Worm (Caenorhabditis elegans) whole organism, early embryonic: Measurements from ENCODE around the gene sec-5.

ENCODE experiments used
- F13C5.2 ChIP-seq: sonication (generic microtip); optimal IDR thresholded peaks from 2 replicates; lab custom pipeline; 2017; ENCODE audit warnings: mild to moderate bottlenecking, missing genetic modification characterization, inconsistent platforms, missing compliant biosample characterization
- ama-1 ChIP-seq: fragments of 150-350 bp; optimal IDR thresholded peaks from 2 replicates; lab custom pipeline; 2014
- ceh-13 ChIP-seq: fragments of 200-800 bp; sonication (Bioruptor generic); optimal IDR thresholded peaks from 2 replicates; lab custom pipeline; 2018; ENCODE audit warnings: mild to moderate bottlenecking, missing genetic modification characterization, missing compliant biosample characterization
- ets-7 ChIP-seq: sonication (generic microtip); optimal IDR thresholded peaks from 2 replicates; lab custom pipeline; 2016; ENCODE audit warnings: missing genotype, missing genetic modification characterization, missing compliant biosample characterization
- flt-1 ChIP-seq: fragments of 200-800 bp; sonication (Bioruptor generic); IDR thresholded peaks from 2 replicates; pipeline ENCODE4 v1.3.6; 2022; ENCODE audit warnings: missing genetic modification characterization, missing compliant biosample characterization
- hmbx-1 ChIP-seq: sonication (generic microtip); optimal IDR thresholded peaks from 2 replicates; lab custom pipeline; 2016; ENCODE audit warnings: mild to moderate bottlenecking, missing genetic modification characterization, missing compliant biosample characterization
- tbx-37 ChIP-seq: fragments of 200-800 bp; sonication (Bioruptor generic); conservative IDR thresholded peaks from 2 replicates; pipeline ENCODE4 v1.3.6; 2022; ENCODE audit warnings: missing genetic modification reagents, missing genetic modification characterization, missing compliant biosample characterization

DNA sequence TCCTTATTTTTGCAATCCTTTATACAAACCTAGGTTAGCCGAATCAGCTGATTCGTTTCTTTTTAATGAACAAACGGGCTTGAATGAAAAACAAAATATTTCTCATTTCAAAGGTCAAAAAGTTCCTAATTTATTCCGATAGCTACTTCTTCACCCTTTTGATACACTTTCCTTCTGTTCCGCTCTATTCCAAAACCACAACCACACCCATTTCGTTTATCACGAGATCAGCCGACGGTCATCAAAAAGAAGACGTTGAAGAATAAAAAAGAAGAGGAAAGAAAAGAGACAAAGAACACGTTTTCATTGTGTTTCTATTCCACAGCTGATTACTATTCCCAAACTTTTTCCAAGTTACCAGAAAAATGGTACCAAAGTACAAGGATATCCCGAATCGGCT lies 28.9 kb downstream of the sec-5 start:
- TF ChIP-seq ceh-13 (GFP tag; lab: Kevin White, UChicago) = no peak
- no peak for TF ChIP-seq ama-1 (lab: Kevin White, UChicago)
- TF ChIP-seq F13C5.2 (tag; lab: Kevin White, UChicago) = no peak
- TF ChIP-seq hmbx-1 (tag; lab: Kevin White, UChicago) = no peak
- TF ChIP-seq flt-1 (GFP tag; lab: Robert Waterston, UW) = no peak
- TF ChIP-seq tbx-37 (GFP tag; lab: Robert Waterston, UW) = no peak
- TF ChIP-seq ets-7 = no peak
